Worm (Caenorhabditis elegans) whole organism, L4 larva: ENCODE measurements around the gene frm-8.

Experiments
- F37D6.2 ChIP-seq: sonication (generic microtip); optimal IDR thresholded peaks from 2 replicates; lab custom pipeline; 2016; ENCODE audit warnings: mild to moderate bottlenecking, missing genetic modification characterization, missing compliant biosample characterization
- F44E2.7 ChIP-seq: fragments of 200-800 bp; sonication (Bioruptor generic); IDR thresholded peaks from 2 replicates; pipeline ENCODE4 v2.1.2; 2022; ENCODE audit warnings: missing genetic modification characterization, missing compliant biosample characterization
- T20F7.1 ChIP-seq: fragments of 200-800 bp; sonication (Bioruptor generic); optimal IDR thresholded peaks from 2 replicates; lab custom pipeline; 2018; ENCODE audit warnings: mild to moderate bottlenecking, missing genetic modification characterization, missing compliant biosample characterization
- Y105C5A.15 ChIP-seq: fragments of 200-800 bp; sonication (Bioruptor generic); IDR thresholded peaks from 2 replicates; pipeline ENCODE4 v1.3.6; 2022; ENCODE audit warnings: missing genetic modification characterization, missing compliant biosample characterization
- ZK337.2 ChIP-seq: fragments of 200-800 bp; sonication (Bioruptor generic); IDR thresholded peaks from 2 replicates; pipeline ENCODE4 v1.3.6; 2022; ENCODE audit warnings: missing genetic modification reagents, missing genetic modification characterization, missing compliant biosample characterization
- ZK546.5 ChIP-seq, 2 experiments: sonication (generic microtip); optimal IDR thresholded peaks; 2 replicates each; lab custom pipeline; 2017; ENCODE audit warnings: missing biosample characterization in 2 of 2, missing genetic modification characterization in 2 of 2
- aha-1 ChIP-seq: fragments of 150-350 bp; peaks from one replicate; lab custom pipeline; 2014; ENCODE audit warnings: missing biosample characterization, missing genetic modification characterization
- attf-4 ChIP-seq: sonication (generic microtip); optimal IDR thresholded peaks from 3 replicates; lab custom pipeline; 2017; ENCODE audit warnings: missing biosample characterization, missing genetic modification characterization
- ceh-62 ChIP-seq: sonication (generic microtip); optimal IDR thresholded peaks from 2 replicates; lab custom pipeline; 2017; ENCODE audit warnings: missing biosample characterization, missing genetic modification characterization
- cey-2 ChIP-seq: sonication (generic microtip); optimal IDR thresholded peaks from 3 replicates; lab custom pipeline; 2017; ENCODE audit warnings: missing genetic modification characterization, mild to moderate bottlenecking, missing compliant biosample characterization, antibody characterized with exemption, borderline replicate concordance; ENCODE audit not compliant: insufficient read depth
- ctbp-1 ChIP-seq: fragments of 200-800 bp; sonication (Bioruptor generic); IDR thresholded peaks from 2 replicates; pipeline ENCODE4 v1.3.6; 2022; ENCODE audit warnings: missing genetic modification reagents, missing genetic modification characterization, missing compliant biosample characterization
- daf-12 ChIP-seq: fragments of 150-350 bp; optimal IDR thresholded peaks from 2 replicates; lab custom pipeline; 2014; ENCODE audit warnings: missing biosample characterization, missing genetic modification reagents, missing genetic modification characterization
- daf-19 ChIP-seq: fragments of 200-800 bp; sonication (Bioruptor generic); conservative IDR thresholded peaks from 2 replicates; pipeline ENCODE4 v1.3.6; 2022; ENCODE audit warnings: missing genetic modification characterization, missing compliant biosample characterization
- dmd-8 ChIP-seq: fragments of 200-800 bp; sonication (Bioruptor generic); IDR thresholded peaks from 2 replicates; pipeline ENCODE4 v1.3.6; 2022; ENCODE audit warnings: missing genetic modification characterization, missing compliant biosample characterization
- dmd-9 ChIP-seq: fragments of 200-800 bp; sonication (Bioruptor generic); IDR thresholded peaks from 2 replicates; pipeline ENCODE4 v1.3.6; 2022; ENCODE audit warnings: missing genetic modification reagents, missing genetic modification characterization, missing compliant biosample characterization
- duxl-1 ChIP-seq: sonication (generic microtip); optimal IDR thresholded peaks from 2 replicates; lab custom pipeline; 2016; ENCODE audit warnings: mild to moderate bottlenecking, missing genetic modification characterization, moderate library complexity, missing compliant biosample characterization; ENCODE audit not compliant: poor library complexity
- egl-43 ChIP-seq: fragments of 200-800 bp; sonication (Bioruptor generic); IDR thresholded peaks from 2 replicates; pipeline ENCODE4 v1.3.6; 2022; ENCODE audit warnings: missing genetic modification reagents, missing genetic modification characterization, missing compliant biosample characterization
- fkh-10 ChIP-seq: fragments of 150-350 bp; optimal IDR thresholded peaks from 2 replicates; lab custom pipeline; 2014; ENCODE audit warnings: missing biosample characterization, missing genetic modification reagents, missing genetic modification characterization
- gei-8 ChIP-seq: fragments of 200-800 bp; sonication (Bioruptor generic); optimal IDR thresholded peaks from 2 replicates; lab custom pipeline; 2018; ENCODE audit warnings: mild to moderate bottlenecking, missing genetic modification characterization, missing compliant biosample characterization
- hlh-11 ChIP-seq: fragments of 200-800 bp; sonication (Bioruptor generic); optimal IDR thresholded peaks from 2 replicates; lab custom pipeline; 2018; ENCODE audit warnings: mild to moderate bottlenecking, missing genetic modification characterization, missing compliant biosample characterization
- lsy-2 ChIP-seq, 2 experiments: fragments of 150-350 bp in 1 of 2; sonication (generic microtip) in 1 of 2; optimal IDR thresholded peaks; 2 replicates each; lab custom pipeline; 2014 to 2017; ENCODE audit warnings: missing biosample characterization in 2 of 2, missing genetic modification characterization in 2 of 2
- mep-1 ChIP-seq: fragments of 150-350 bp; sonication (generic microtip); optimal IDR thresholded peaks from 3 replicates; lab custom pipeline; 2014; ENCODE audit warnings: missing biosample characterization, missing genetic modification characterization
- nhr-11 ChIP-seq: fragments of 150-350 bp; optimal IDR thresholded peaks from 2 replicates; lab custom pipeline; 2014; ENCODE audit warnings: missing biosample characterization, missing genetic modification characterization
- nhr-42 ChIP-seq: fragments of 200-800 bp; sonication (Bioruptor generic); IDR thresholded peaks from 2 replicates; pipeline ENCODE4 v1.3.6; 2022; ENCODE audit warnings: missing genetic modification characterization, missing compliant biosample characterization
- nhr-48 ChIP-seq: sonication (generic microtip); optimal IDR thresholded peaks from 2 replicates; lab custom pipeline; 2016; ENCODE audit warnings: mild to moderate bottlenecking, missing genetic modification characterization, missing compliant biosample characterization
- nhr-77 ChIP-seq: fragments of 150-350 bp; optimal IDR thresholded peaks from 2 replicates; lab custom pipeline; 2014; ENCODE audit warnings: missing biosample characterization, missing genetic modification characterization
- pqm-1 ChIP-seq: sonication (generic microtip); optimal IDR thresholded peaks from 2 replicates; lab custom pipeline; 2017; ENCODE audit warnings: missing biosample characterization, missing genetic modification characterization
- set-16 ChIP-seq: fragments of 200-800 bp; sonication (Bioruptor generic); IDR thresholded peaks from 2 replicates; pipeline ENCODE4 v1.3.6; 2022; ENCODE audit warnings: missing genetic modification reagents, missing genetic modification characterization, missing compliant biosample characterization
- spr-3 ChIP-seq: fragments of 200-800 bp; sonication (Bioruptor generic); optimal IDR thresholded peaks from 2 replicates; lab custom pipeline; 2018; ENCODE audit warnings: mild to moderate bottlenecking, missing genetic modification characterization, missing compliant biosample characterization
- vab-7 ChIP-seq: fragments of 200-800 bp; sonication (Bioruptor generic); IDR thresholded peaks from 2 replicates; pipeline ENCODE4 v1.3.6; 2022; ENCODE audit warnings: missing genetic modification reagents, missing genetic modification characterization, missing compliant biosample characterization
- zag-1 ChIP-seq: fragments of 150-350 bp; optimal IDR thresholded peaks from 2 replicates; lab custom pipeline; 2014; ENCODE audit warnings: missing biosample characterization, missing genetic modification characterization
- zip-2 ChIP-seq: fragments of 150-350 bp; optimal IDR thresholded peaks from 2 replicates; lab custom pipeline; 2014; ENCODE audit warnings: missing biosample characterization, missing genetic modification characterization
- ztf-11 ChIP-seq: fragments of 150-350 bp; optimal IDR thresholded peaks from 2 replicates; lab custom pipeline; 2014; ENCODE audit warnings: missing biosample characterization, missing genetic modification characterization
- ztf-7 ChIP-seq: fragments of 150-350 bp; optimal IDR thresholded peaks from 2 replicates; lab custom pipeline; 2014; ENCODE audit warnings: missing biosample characterization, missing genetic modification characterization

frm-8 gene

DNA sequence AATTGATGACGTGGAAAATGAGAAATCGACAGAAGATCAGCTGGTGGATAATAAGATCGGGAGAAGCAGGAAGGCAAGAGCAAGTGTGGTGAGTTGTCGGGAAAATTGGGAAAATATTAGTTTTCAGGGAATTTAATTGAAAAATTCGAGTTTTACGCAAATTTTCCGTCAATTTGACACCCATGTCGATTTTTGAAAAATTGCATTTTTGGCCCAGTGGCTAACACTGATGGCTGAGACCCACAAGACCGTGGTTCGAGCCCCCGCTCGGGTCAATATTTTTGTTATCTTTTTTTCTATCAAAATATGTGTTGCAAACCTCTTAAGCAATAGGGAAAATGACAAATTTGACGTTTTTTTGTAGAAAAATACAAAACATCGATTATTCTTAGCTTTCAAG is 30.4 kb downstream of the frm-8 start:
- TF ChIP-seq zag-1 (tag; lab: Kevin White, UChicago): no peak
- TF ChIP-seq ctbp-1 (GFP tag; lab: Robert Waterston, UW): no peak
- TF ChIP-seq nhr-77: no peak
- TF ChIP-seq lsy-2 (tag; optimal IDR thresholded peaks at IDR 0.05; lab: Kevin White, UChicago): no peak
- TF ChIP-seq dmd-8 (GFP tag; lab: Robert Waterston, UW): no peak
- no peak for TF ChIP-seq pqm-1 (tag; lab: Kevin White, UChicago)
- no peak for TF ChIP-seq ZK546.5 (tag; optimal IDR thresholded peaks at IDR 0.05; lab: Kevin White, UChicago)
- TF ChIP-seq duxl-1 (tag; lab: Kevin White, UChicago): no peak
- TF ChIP-seq F44E2.7: no peak
- TF ChIP-seq spr-3 (GFP tag; lab: Kevin White, UChicago): no peak

DNA sequence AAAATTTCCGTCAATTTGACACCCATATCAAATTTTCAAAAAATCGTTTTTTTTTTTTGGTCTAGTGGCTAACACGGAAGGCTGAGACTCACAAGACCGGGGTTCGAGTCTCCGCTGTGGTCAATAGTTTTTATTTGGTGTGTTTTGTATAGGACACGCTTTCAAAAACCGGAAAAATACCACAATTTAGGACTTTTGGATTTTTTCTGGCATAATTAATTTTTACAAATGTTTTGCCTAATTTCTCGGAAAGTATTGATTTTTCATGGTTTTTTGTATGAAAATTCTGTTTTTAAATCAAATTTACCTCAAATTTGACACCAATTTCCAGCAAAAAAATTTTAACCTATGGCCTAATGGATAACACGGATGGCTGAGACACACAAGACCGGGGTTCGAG is 33.0 kb downstream of the frm-8 start, which contains the start of gene mks-1:
mks-1 (plus strand) TSS at position 301 of the 400 bp plus-strand sequence.
- TF ChIP-seq attf-4 (tag; lab: Kevin White, UChicago): no peak
- TF ChIP-seq dmd-9 (GFP tag; lab: Robert Waterston, UW): no peak
- no peak for TF ChIP-seq fkh-10
- TF ChIP-seq Y105C5A.15: no peak
- no peak for TF ChIP-seq egl-43
- TF ChIP-seq ztf-11 (tag; lab: Kevin White, UChicago): no peak
- no peak for TF ChIP-seq vab-7 (GFP tag; lab: Robert Waterston, UW)
- TF ChIP-seq spr-3 (GFP tag; lab: Kevin White, UChicago): no peak
- no peak for TF ChIP-seq cey-2 (tag; lab: Kevin White, UChicago)
- TF ChIP-seq aha-1 (tag; lab: Kevin White, UChicago): no peak
- no peak for TF ChIP-seq nhr-11 (tag; lab: Kevin White, UChicago)

DNA sequence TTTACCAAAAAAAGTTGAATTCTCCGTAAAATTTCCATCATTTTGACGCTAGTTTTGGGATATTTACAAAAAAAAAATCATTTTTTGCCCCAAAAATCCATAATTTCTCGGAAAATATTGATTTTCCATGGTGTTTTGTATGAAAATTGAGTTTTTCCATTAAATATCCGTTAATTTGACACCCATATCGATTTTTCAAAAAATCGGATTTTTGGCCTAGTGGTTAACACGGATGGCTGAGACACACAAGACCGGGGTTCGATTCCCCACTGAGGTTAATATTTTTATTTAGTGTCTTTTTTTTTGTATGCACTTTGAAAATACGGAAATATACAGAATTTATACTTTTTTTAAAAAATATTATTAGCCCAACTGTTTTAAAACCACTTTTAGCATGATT is 33.7 kb downstream of the frm-8 start:
- TF ChIP-seq nhr-48 (tag; lab: Kevin White, UChicago) (no peak), attf-4 (tag; lab: Kevin White, UChicago) (no peak), daf-12 (no peak), zip-2 (tag; lab: Kevin White, UChicago) (no peak)

DNA sequence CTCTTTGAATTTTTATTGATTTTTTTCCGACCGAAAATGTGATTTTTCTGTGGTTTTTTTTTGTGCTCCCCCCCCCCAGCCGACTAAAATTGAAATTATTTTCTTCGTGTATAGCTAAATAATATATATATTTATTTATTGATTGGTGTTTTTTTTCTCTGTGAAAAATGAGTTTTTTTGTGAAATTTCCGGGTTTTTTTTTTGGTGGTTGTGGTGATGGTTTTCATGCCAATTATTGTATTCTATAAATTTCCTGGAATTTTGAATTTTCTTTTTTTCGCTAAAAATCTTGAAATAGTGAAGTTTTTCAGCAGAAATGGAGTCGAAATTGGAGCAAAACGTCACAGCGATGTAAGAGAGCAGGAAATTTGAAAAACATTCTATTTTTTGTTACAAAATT is 35.6 kb downstream of the frm-8 start, which contains the start of gene lmtr-5:
lmtr-5 (plus strand) TSS at position 301 of the 400 bp plus-strand sequence.
- TF ChIP-seq F37D6.2 (tag; lab: Kevin White, UChicago): no peak
- TF ChIP-seq T20F7.1 (GFP tag; lab: Kevin White, UChicago): no peak
- TF ChIP-seq gei-8 (GFP tag; lab: Kevin White, UChicago): no peak
- TF ChIP-seq hlh-11 (tag; lab: Kevin White, UChicago): no peak
- TF ChIP-seq daf-12: no peak
- TF ChIP-seq nhr-42 (GFP tag; lab: Robert Waterston, UW): no peak
- no peak for TF ChIP-seq ztf-7 (tag; lab: Kevin White, UChicago)
- no peak for TF ChIP-seq ctbp-1 (GFP tag; lab: Robert Waterston, UW)
- no peak for TF ChIP-seq aha-1 (tag; lab: Kevin White, UChicago)
- no peak for TF ChIP-seq duxl-1 (tag; lab: Kevin White, UChicago)
- TF ChIP-seq mep-1: no peak
- no peak for TF ChIP-seq ceh-62 (tag; lab: Kevin White, UChicago)
- no peak for TF ChIP-seq nhr-11 (tag; lab: Kevin White, UChicago)
- TF ChIP-seq daf-19: no peak
- TF ChIP-seq vab-7 (GFP tag; lab: Robert Waterston, UW): no peak
- no peak for TF ChIP-seq ZK337.2 (GFP tag; lab: Robert Waterston, UW)

DNA sequence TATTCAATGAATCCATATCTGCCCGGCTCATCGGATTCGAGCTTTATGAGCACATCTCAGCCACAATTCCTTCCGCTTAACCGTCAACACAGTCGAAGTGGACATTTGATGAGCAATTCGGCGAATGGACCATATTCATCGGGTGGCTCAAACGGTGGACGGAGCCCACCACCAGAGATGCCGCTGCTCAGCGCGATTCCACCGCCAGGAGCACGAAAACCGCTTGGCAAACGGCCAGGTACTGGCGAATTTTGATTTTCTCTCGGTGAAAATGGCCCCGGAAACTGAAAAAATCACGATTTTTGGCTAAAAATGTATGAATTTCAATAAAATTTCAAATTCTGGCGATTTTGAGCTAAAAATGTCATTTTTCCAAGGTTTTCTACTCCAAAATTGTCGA is 39.1 kb downstream of the frm-8 start:
- TF ChIP-seq set-16 (GFP tag; lab: Robert Waterston, UW) (peak; percentile 61), nhr-42 (GFP tag; lab: Robert Waterston, UW) (no peak)
- TF ChIP-seq, all 104 proteins: peak for 1
